Worm (Caenorhabditis elegans) whole organism, L4 larva: ENCODE data around the gene unc-70.

ENCODE experiments used
- F10B5.3 ChIP-seq: sonication (generic microtip); optimal IDR thresholded peaks from 2 replicates; lab custom pipeline; 2016; ENCODE audit warnings: mild to moderate bottlenecking, missing genetic modification characterization, missing compliant biosample characterization
- F37D6.2 ChIP-seq: sonication (generic microtip); optimal IDR thresholded peaks from 2 replicates; lab custom pipeline; 2016; ENCODE audit warnings: mild to moderate bottlenecking, missing genetic modification characterization, missing compliant biosample characterization
- T26A8.4 ChIP-seq: fragments of 200-800 bp; sonication (Bioruptor generic); IDR thresholded peaks from 2 replicates; pipeline ENCODE4 v1.3.6; 2022; ENCODE audit warnings: missing genetic modification characterization, missing compliant biosample characterization
- Y105C5A.15 ChIP-seq: fragments of 200-800 bp; sonication (Bioruptor generic); IDR thresholded peaks from 2 replicates; pipeline ENCODE4 v1.3.6; 2022; ENCODE audit warnings: missing genetic modification characterization, missing compliant biosample characterization
- ZK337.2 ChIP-seq: fragments of 200-800 bp; sonication (Bioruptor generic); IDR thresholded peaks from 2 replicates; pipeline ENCODE4 v1.3.6; 2022; ENCODE audit warnings: missing genetic modification reagents, missing genetic modification characterization, missing compliant biosample characterization
- aly-2 ChIP-seq: sonication (generic microtip); optimal IDR thresholded peaks from 2 replicates; lab custom pipeline; 2018; ENCODE audit warnings: missing biosample characterization, missing genetic modification characterization
- ama-1 ChIP-seq: fragments of 150-350 bp; optimal IDR thresholded peaks from 2 replicates; lab custom pipeline; 2014; ENCODE audit warnings: inconsistent platforms, mixed read lengths
- attf-4 ChIP-seq: sonication (generic microtip); optimal IDR thresholded peaks from 3 replicates; lab custom pipeline; 2017; ENCODE audit warnings: missing biosample characterization, missing genetic modification characterization
- ceh-20 ChIP-seq: fragments of 200-800 bp; sonication (Bioruptor generic); IDR thresholded peaks from 2 replicates; pipeline ENCODE4 v1.3.6; 2022; ENCODE audit warnings: missing genetic modification reagents, missing genetic modification characterization, missing compliant biosample characterization
- ctbp-1 ChIP-seq: fragments of 200-800 bp; sonication (Bioruptor generic); IDR thresholded peaks from 2 replicates; pipeline ENCODE4 v1.3.6; 2022; ENCODE audit warnings: missing genetic modification reagents, missing genetic modification characterization, missing compliant biosample characterization
- daf-12 ChIP-seq: fragments of 150-350 bp; optimal IDR thresholded peaks from 2 replicates; lab custom pipeline; 2014; ENCODE audit warnings: missing biosample characterization, missing genetic modification reagents, missing genetic modification characterization
- daf-8 ChIP-seq: fragments of 200-800 bp; sonication (Bioruptor generic); IDR thresholded peaks from 2 replicates; pipeline ENCODE4 v1.3.6; 2022; ENCODE audit warnings: missing genetic modification characterization, missing compliant biosample characterization
- dmd-6 ChIP-seq: fragments of 200-800 bp; sonication (Bioruptor generic); IDR thresholded peaks from 2 replicates; pipeline ENCODE4 v1.3.6; 2022; ENCODE audit warnings: missing genetic modification reagents, missing genetic modification characterization, missing compliant biosample characterization
- lim-7 ChIP-seq: fragments of 200-800 bp; sonication (Bioruptor generic); IDR thresholded peaks from 2 replicates; pipeline ENCODE4 v1.3.6; 2022; ENCODE audit warnings: missing genetic modification characterization, missing compliant biosample characterization
- lin-15B ChIP-seq: fragments of 150-350 bp; sonication (generic microtip); optimal IDR thresholded peaks from 3 replicates; lab custom pipeline; 2014; ENCODE audit warnings: missing biosample characterization, missing genetic modification characterization
- lin-29 ChIP-seq: fragments of 200-800 bp; sonication (Bioruptor generic); IDR thresholded peaks from 2 replicates; pipeline ENCODE4 v1.3.6; 2022; ENCODE audit warnings: missing genetic modification reagents, missing genetic modification characterization, missing compliant biosample characterization
- lin-39 ChIP-seq: fragments of 150-350 bp; optimal IDR thresholded peaks from 2 replicates; lab custom pipeline; 2014; ENCODE audit warnings: missing biosample characterization, missing genetic modification reagents, missing genetic modification characterization
- madf-5 ChIP-seq, 2 experiments: fragments of 200-800 bp; sonication (Bioruptor generic); IDR thresholded peaks; 2 replicates each; pipeline ENCODE4 v1.3.6; 2022; ENCODE audit warnings: missing compliant biosample characterization in 2 of 2, missing genetic modification characterization in 2 of 2
- madf-9 ChIP-seq: fragments of 200-800 bp; sonication (Bioruptor generic); conservative IDR thresholded peaks from 2 replicates; pipeline ENCODE4 v1.3.6; 2022; ENCODE audit warnings: missing genetic modification reagents, missing genetic modification characterization, missing compliant biosample characterization
- mdl-1 ChIP-seq, 2 experiments: fragments of 150-350 bp in 1 of 2; sonication (generic microtip) in 1 of 2; optimal IDR thresholded peaks; 2 replicates each; lab custom pipeline; 2014 to 2017; ENCODE audit warnings: missing biosample characterization in 2 of 2, missing genetic modification characterization in 2 of 2
- mes-2 ChIP-seq: sonication (generic microtip); optimal IDR thresholded peaks from 2 replicates; lab custom pipeline; 2016; ENCODE audit warnings: missing genotype, mild to moderate bottlenecking, missing genetic modification characterization, missing compliant biosample characterization; ENCODE audit not compliant: poor library complexity, severe bottlenecking
- nhr-10 ChIP-seq: fragments of 150-350 bp; optimal IDR thresholded peaks from 2 replicates; lab custom pipeline; 2014; ENCODE audit warnings: missing biosample characterization, missing genetic modification characterization
- nhr-102 ChIP-seq: sonication (generic microtip); optimal IDR thresholded peaks from 2 replicates; lab custom pipeline; 2016; ENCODE audit warnings: mild to moderate bottlenecking, missing genetic modification characterization, moderate library complexity, missing compliant biosample characterization
- nhr-11 ChIP-seq: fragments of 150-350 bp; optimal IDR thresholded peaks from 2 replicates; lab custom pipeline; 2014; ENCODE audit warnings: missing biosample characterization, missing genetic modification characterization
- nhr-111 ChIP-seq: fragments of 200-800 bp; sonication (Bioruptor generic); optimal IDR thresholded peaks from 2 replicates; lab custom pipeline; 2018; ENCODE audit warnings: mild to moderate bottlenecking, missing genetic modification characterization, missing compliant biosample characterization
- nhr-42 ChIP-seq: fragments of 200-800 bp; sonication (Bioruptor generic); IDR thresholded peaks from 2 replicates; pipeline ENCODE4 v1.3.6; 2022; ENCODE audit warnings: missing genetic modification characterization, missing compliant biosample characterization
- nhr-6 ChIP-seq: fragments of 150-350 bp; optimal IDR thresholded peaks from 2 replicates; lab custom pipeline; 2014; ENCODE audit warnings: missing biosample characterization, missing genetic modification characterization
- pha-4 ChIP-seq, 2 experiments: fragments of 150-350 bp in 1 of 2; fragments of 200-800 bp in 1 of 2; sonication (Bioruptor generic) in 1 of 2; IDR thresholded peaks in 1 of 2; optimal IDR thresholded peaks in 1 of 2; 2 replicates each; pipeline versions ENCODE4 v1.3.6 to Lab custom; 2014 to 2022; ENCODE audit warnings: missing genetic modification characterization in 2 of 2, missing genetic modification reagents in 2 of 2, missing biosample characterization in 1 of 2, missing compliant biosample characterization in 1 of 2
- php-3 ChIP-seq: fragments of 200-800 bp; sonication (Bioruptor generic); IDR thresholded peaks from 2 replicates; pipeline ENCODE4 v1.3.6; 2022; ENCODE audit warnings: missing genetic modification reagents, missing genetic modification characterization, missing compliant biosample characterization
- rbr-2 ChIP-seq: sonication (generic microtip); optimal IDR thresholded peaks from 2 replicates; lab custom pipeline; 2016; ENCODE audit warnings: missing genotype, missing genetic modification characterization, missing compliant biosample characterization
- saeg-2 ChIP-seq: fragments of 200-800 bp; sonication (Bioruptor generic); IDR thresholded peaks from 2 replicates; pipeline ENCODE4 v1.3.6; 2022; ENCODE audit warnings: missing genetic modification reagents, missing genetic modification characterization, missing compliant biosample characterization
- set-16 ChIP-seq: fragments of 200-800 bp; sonication (Bioruptor generic); IDR thresholded peaks from 2 replicates; pipeline ENCODE4 v1.3.6; 2022; ENCODE audit warnings: missing genetic modification reagents, missing genetic modification characterization, missing compliant biosample characterization
- unc-62 ChIP-seq, 3 experiments: fragments of 150-350 bp in 1 of 3; sonication (generic microtip); optimal IDR thresholded peaks in 2 of 3; peaks in 1 of 3; 1 replicate in 1 of 3; 2 replicates in 2 of 3; lab custom pipeline; 2014 to 2017; ENCODE audit warnings: missing biosample characterization in 3 of 3, missing genetic modification characterization in 3 of 3, missing genetic modification reagents in 3 of 3, missing genotype in 1 of 3
- zag-1 ChIP-seq: fragments of 150-350 bp; optimal IDR thresholded peaks from 2 replicates; lab custom pipeline; 2014; ENCODE audit warnings: missing biosample characterization, missing genetic modification characterization
- zfp-2 ChIP-seq: sonication (generic microtip); optimal IDR thresholded peaks from 2 replicates; lab custom pipeline; 2016; ENCODE audit warnings: mild to moderate bottlenecking, missing genetic modification characterization, missing compliant biosample characterization
- ztf-7 ChIP-seq: fragments of 150-350 bp; optimal IDR thresholded peaks from 2 replicates; lab custom pipeline; 2014; ENCODE audit warnings: missing biosample characterization, missing genetic modification characterization

The unc-70 gene

DNA sequence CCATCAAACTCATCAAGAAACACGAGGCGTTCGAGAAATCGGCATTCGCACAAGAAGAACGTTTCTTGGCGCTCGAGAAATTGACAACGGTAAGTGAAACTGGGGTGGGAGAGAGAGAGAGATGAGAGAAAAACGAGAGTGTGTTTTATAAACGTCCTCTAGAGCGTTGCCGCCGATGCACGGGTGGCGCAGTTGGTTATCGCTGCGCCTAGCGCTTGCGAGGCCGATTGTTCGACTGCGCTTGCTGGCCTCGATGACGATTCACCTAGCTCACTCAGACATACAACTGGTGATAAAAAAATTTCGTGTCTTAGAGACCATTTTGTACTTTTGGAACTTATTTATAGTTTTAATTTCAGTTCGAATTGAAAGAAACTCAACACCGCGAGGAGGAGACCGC is 7.7 kb downstream of the unc-70 start (continued):
- no peak for TF ChIP-seq zag-1 (tag; lab: Kevin White, UChicago)
- no peak for TF ChIP-seq mdl-1 (tag; optimal IDR thresholded peaks at IDR 0.05; lab: Kevin White, UChicago)
- TF ChIP-seq nhr-10 = no peak
- TF ChIP-seq ceh-20 (GFP tag; lab: Robert Waterston, UW) = no peak; the same call in 1 of the 2 replicates
- no peak for TF ChIP-seq attf-4 (tag; lab: Kevin White, UChicago)
- no peak for TF ChIP-seq zfp-2 (tag; lab: Kevin White, UChicago)
- TF ChIP-seq ZK337.2 (GFP tag; lab: Robert Waterston, UW) = no peak
- peak; percentile 79 for TF ChIP-seq pha-4 (GFP tag; IDR thresholded peaks at IDR 0.05; lab: Robert Waterston, UW)
- TF ChIP-seq pha-4 (tag; optimal IDR thresholded peaks at IDR 0.05; lab: Kevin White, UChicago) = no peak
- TF ChIP-seq nhr-42 = no peak
- TF ChIP-seq nhr-111 (GFP tag; lab: Kevin White, UChicago) = peak; percentile 82
- TF ChIP-seq ama-1 (lab: Kevin White, UChicago) = no peak
- peak; percentile 91 for TF ChIP-seq aly-2 (tag; lab: Kevin White, UChicago)

DNA sequence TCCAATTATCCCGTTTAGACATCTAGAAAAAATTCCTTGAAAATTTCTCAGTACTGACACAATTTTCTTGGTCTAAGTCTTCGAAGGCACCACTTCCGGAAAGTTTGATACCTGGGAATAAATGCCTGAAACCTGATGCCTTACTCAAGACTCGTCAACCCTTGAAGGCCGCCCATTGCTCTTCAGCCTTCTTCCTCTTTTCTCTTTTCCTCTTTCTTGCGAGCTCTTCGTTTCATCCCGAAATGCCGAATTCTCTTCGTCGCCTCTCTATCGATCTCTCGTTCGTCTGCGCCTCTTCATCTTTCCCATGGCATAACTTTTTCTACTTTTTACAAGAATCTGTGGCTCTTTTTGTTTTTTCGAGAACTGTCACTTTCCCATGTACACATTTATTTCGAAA is 12.5 kb downstream of the unc-70 start:
- no peak for TF ChIP-seq lim-7 (GFP tag; lab: Robert Waterston, UW)
- 0 out of 2 replicates have a peak, but pooled peaks have one; percentile 21 for TF ChIP-seq pha-4 (GFP tag; IDR thresholded peaks at IDR 0.05; lab: Robert Waterston, UW)
- TF ChIP-seq pha-4 (tag; optimal IDR thresholded peaks at IDR 0.05; lab: Kevin White, UChicago) = no peak
- TF ChIP-seq nhr-11 (tag; lab: Kevin White, UChicago) = peak; percentile 33
- 0 out of 2 replicates have a peak, but pooled peaks have one; percentile 21 for TF ChIP-seq ceh-20 (GFP tag; lab: Robert Waterston, UW)
- TF ChIP-seq nhr-102 (tag; lab: Kevin White, UChicago) = no peak
- peak; percentile 14; the same call in 1 of the 2 replicates for TF ChIP-seq set-16 (GFP tag; lab: Robert Waterston, UW)
- TF ChIP-seq rbr-2 = peak; percentile 15
- TF ChIP-seq unc-62 (GFP tag; optimal IDR thresholded peaks at IDR 0.05 in 1 of 2; lab: Kevin White, UChicago) = no peak
- no peak for TF ChIP-seq unc-62 (tag; optimal IDR thresholded peaks at IDR 0.05; lab: Kevin White, UChicago)
- TF ChIP-seq daf-8 (GFP tag; lab: Robert Waterston, UW) = no peak
- peak; percentile 22 for TF ChIP-seq mes-2 (tag; lab: Kevin White, UChicago)
- TF ChIP-seq ctbp-1 = 0 out of 2 replicates have a peak, but pooled peaks have one; percentile 30
- TF ChIP-seq T26A8.4 = no peak

DNA sequence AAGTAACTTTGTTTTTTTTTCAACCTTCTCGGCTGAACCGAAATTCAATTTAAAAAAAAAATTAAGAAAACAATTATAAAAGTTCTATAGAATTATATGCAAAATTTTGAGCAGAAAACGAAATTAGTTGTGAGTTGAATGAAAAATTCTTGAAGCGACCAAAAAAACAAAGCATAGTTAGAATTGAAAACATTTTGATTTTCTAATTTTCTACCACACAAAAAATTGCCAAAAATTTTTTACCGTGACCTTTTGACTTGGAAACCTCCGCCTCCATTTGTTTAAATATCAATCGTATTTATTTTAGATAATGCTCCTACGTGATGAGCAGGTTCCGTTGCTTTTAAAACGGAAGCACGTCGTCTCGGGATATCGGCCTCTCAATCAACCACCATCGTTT is 13.6 kb downstream of the unc-70 start, which contains the start of gene K11C4.2:
Gene K11C4.2 (plus strand): TSS at position 301 of the 400 bp plus-strand sequence.
- TF ChIP-seq lin-29 (GFP tag; lab: Robert Waterston, UW) (no peak), rbr-2 (no peak), lin-15B (tag; lab: Kevin White, UChicago) (no peak), F37D6.2 (no peak), php-3 (no peak), Y105C5A.15 (GFP tag; lab: Robert Waterston, UW) (no peak), dmd-6 (GFP tag; lab: Robert Waterston, UW) (no peak)

DNA sequence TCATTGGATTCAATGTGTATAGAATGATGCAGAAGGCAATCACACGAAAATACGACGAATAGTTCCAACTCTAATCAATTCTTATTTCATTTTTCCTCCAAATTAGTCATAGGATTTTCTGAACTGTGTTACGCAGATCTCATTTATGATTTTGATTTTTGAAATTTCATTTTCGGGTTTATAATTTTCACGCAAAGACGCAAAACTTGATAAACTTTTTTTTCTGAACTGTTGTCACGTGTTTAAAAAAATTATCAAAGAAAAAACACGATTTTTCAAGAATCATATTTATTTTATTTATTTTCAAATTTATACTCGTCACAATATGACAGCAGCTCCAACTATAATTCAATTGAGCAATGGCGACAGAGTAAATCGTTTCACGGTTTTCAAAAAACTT is 15.6 kb downstream of the unc-70 start, which contains the start of gene K11C4.1:
Gene K11C4.1 (plus strand): TSS at position 301 of the 400 bp plus-strand sequence.
- TF ChIP-seq zfp-2 (tag; lab: Kevin White, UChicago) (no peak), daf-12 (tag; lab: Kevin White, UChicago) (no peak), lin-39 (tag; lab: Kevin White, UChicago) (no peak), Y105C5A.15 (GFP tag; lab: Robert Waterston, UW) (no peak), F10B5.3 (no peak), saeg-2 (GFP tag; lab: Robert Waterston, UW) (no peak), madf-5 (GFP tag; IDR thresholded peaks at IDR 0.05; lab: Robert Waterston, UW) (no peak), nhr-6 (tag; lab: Kevin White, UChicago) (no peak), madf-9 (GFP tag; lab: Robert Waterston, UW) (no peak), ztf-7 (tag; lab: Kevin White, UChicago) (no peak)
